Worm (Caenorhabditis elegans): ENCODE measurements around the gene Y102A5C.36.

Y102A5C.36 gene

DNA sequence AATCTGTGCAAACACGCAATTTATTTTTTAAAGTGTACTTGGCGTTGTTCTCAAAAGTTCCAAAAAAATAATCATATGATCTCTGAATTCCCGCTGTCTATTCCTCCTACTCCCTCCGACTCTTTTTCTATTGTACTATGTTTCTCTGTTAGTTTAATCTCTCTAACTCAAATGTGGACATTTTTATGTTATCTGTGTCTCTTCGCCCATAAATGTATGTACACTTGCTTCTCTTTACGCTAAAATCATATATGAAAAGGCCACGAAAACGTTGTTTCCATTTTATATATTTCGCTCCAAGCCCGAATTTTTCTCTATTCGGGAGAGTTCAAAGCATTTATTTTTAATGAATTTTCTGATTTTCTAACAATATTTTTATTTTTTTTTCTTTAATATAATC is 16.4 kb downstream of the Y102A5C.36 start:
- TF ChIP-seq hmg-1.2 (GFP tag; IDR thresholded peaks at IDR 0.05) (peak; percentile 12; the same call in 1 of the 2 replicates), atf-7 (tag; optimal IDR thresholded peaks at IDR 0.05) (no peak)

DNA sequence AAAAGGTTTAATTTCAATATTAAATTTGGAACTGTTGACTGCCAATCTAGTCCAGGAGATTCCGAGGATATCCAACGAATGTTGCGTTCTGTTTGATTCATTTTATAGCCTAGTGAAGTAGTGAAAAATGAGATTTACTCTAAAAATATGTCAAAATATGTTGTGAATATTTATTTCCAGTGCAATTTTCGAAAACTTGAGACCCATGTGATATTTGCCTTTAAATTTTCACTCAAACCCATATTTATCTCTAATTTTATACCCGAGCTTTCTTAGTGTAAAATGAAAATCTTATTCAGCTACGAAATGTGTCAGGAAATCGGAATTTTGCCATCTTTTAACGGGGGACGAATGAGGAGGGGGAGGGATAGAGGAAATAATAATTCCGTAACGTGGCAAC is 17.4 kb downstream of the Y102A5C.36 start, which contains the start of gene F09C6.16:
Gene F09C6.16 (minus strand): TSS at position 101 of the 400 bp plus-strand sequence.
- TF ChIP-seq Y79H2A.3 (GFP tag; conservative IDR thresholded peaks at IDR 0.05): no peak
- no peak for TF ChIP-seq B0336.3 (GFP tag; IDR thresholded peaks at IDR 0.05)
- TF ChIP-seq sptf-2 (GFP tag; optimal IDR thresholded peaks at IDR 0.05): no peak
- no peak for TF ChIP-seq nhr-80 (tag; optimal IDR thresholded peaks at IDR 0.05)
- TF ChIP-seq ZK185.1 (tag; optimal IDR thresholded peaks at IDR 0.05; ENCODE audit: poor library complexity, severe bottlenecking): no peak
- no peak for TF ChIP-seq hmg-1.2 (GFP tag; IDR thresholded peaks at IDR 0.05)
- no peak for TF ChIP-seq F57C9.4 (tag; optimal IDR thresholded peaks at IDR 0.05)
- no peak for TF ChIP-seq bed-2 (GFP tag; IDR thresholded peaks at IDR 0.05)
- TF ChIP-seq D2030.7 (GFP tag; IDR thresholded peaks at IDR 0.05): no peak
- no peak for TF ChIP-seq let-526 (GFP tag; IDR thresholded peaks at IDR 0.05)
- no peak for TF ChIP-seq egrh-3 (GFP tag; IDR thresholded peaks at IDR 0.05)

DNA sequence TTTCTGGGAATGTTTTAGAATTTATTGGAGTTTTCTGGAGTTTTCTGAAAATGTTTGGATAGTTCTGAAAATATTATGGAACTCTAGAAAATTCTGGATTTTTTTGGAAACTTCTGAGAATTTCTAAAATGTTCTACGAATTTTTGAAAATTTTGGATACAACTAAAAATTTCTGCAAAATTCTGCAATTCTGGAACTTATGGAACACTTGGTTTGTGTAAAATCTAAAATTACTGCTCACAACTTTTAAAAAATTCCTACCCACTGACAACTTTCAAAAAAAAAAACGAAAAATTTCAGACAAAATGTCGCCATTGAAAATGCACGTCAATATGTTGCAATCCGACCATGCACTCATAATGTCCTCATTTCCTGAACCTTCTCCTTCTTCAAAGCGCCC is 22.6 kb downstream of the Y102A5C.36 start, which contains the start of gene nhr-262:
Gene nhr-262 (plus strand): TSS at position 301 of the 400 bp plus-strand sequence.
- TF ChIP-seq lin-26 (GFP tag; IDR thresholded peaks at IDR 0.05) (no peak), unc-130 (GFP tag; optimal IDR thresholded peaks at IDR 0.05) (no peak), snpc-1.3 (tag; optimal IDR thresholded peaks at IDR 0.05; ENCODE audit: insufficient read depth) (no peak), mel-28 (tag; optimal IDR thresholded peaks at IDR 0.05; ENCODE audit: borderline replicate concordance) (no peak), tbx-9 (tag; optimal IDR thresholded peaks at IDR 0.05; ENCODE audit: borderline replicate concordance) (no peak), F49E8.2 (tag; optimal IDR thresholded peaks at IDR 0.05; ENCODE audit: insufficient read depth) (no peak), aptf-2 (GFP tag; conservative IDR thresholded peaks at IDR 0.05) (no peak), egrh-3 (GFP tag; IDR thresholded peaks at IDR 0.05) (no peak), ztf-6 (GFP tag; IDR thresholded peaks at IDR 0.05) (no peak), unc-62 (GFP tag; optimal IDR thresholded peaks at IDR 0.05) (no peak), F10E7.11 (tag; optimal IDR thresholded peaks at IDR 0.05) (no peak), nhr-27 (tag; optimal IDR thresholded peaks at IDR 0.05) (no peak), gei-17 (GFP tag; optimal IDR thresholded peaks at IDR 0.05) (no peak)

DNA sequence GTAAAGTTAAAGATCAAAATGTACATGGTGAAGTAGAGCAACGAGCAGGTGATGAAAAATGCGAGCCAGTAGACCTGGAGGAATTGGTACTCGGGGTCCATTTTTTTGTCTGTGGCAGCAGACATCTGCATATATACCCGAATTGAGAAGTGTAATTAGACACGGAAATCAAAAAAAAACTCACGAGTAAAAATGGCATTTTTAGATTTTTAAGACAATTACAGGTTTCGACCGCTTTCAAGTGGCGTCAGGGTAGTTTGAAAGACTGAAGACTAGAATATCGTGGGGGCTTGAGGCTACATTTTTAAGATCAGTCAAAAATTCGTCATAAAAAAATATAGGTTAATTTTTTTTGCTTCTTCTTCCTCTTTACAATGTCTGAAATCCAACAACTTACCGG is 24.5 kb downstream of the Y102A5C.36 start, which contains the start of gene srd-68:
Gene srd-68 (minus strand): TSS at position 101 of the 400 bp plus-strand sequence.
- no peak for TF ChIP-seq F33H1.4 (GFP tag; IDR thresholded peaks at IDR 0.05)

ce11 chrV:16899355-16899754 is 27.9 kb downstream of the Y102A5C.36 start, which contains the start of gene fbxa-45:
fbxa-45 (minus strand) TSS chrV:16899455.
- TF ChIP-seq cebp-1 (GFP tag; IDR thresholded peaks at IDR 0.05) (no peak), cebp-1 (tag; optimal IDR thresholded peaks at IDR 0.05) (no peak), ZK185.1 (tag; optimal IDR thresholded peaks at IDR 0.05; ENCODE audit: poor library complexity, severe bottlenecking) (no peak), egl-18 (GFP tag; IDR thresholded peaks at IDR 0.05) (0 out of 2 replicates have a peak, but pooled peaks have one; percentile 26), mcd-1 (GFP tag; IDR thresholded peaks at IDR 0.05) (no peak)

ce11 chrV:16893440-16893839 is 33.8 kb downstream of the Y102A5C.36 start, which contains the start of gene F09C6.15:
F09C6.15 (plus strand) TSS chrV:16893740.
- no peak for TF ChIP-seq cebp-1 (GFP tag; IDR thresholded peaks at IDR 0.05)
- TF ChIP-seq cebp-1 (tag; optimal IDR thresholded peaks at IDR 0.05): no peak
- no peak for TF ChIP-seq chd-7 (tag; optimal IDR thresholded peaks at IDR 0.05)
